Fruit fly (Drosophila melanogaster): Measurements from ENCODE around the gene Dus4.

Dus4 gene

dm6 chr2L:19048912-19049311 is 14.2 kb upstream of the Dus4 start, which contains the start of gene CG10470 (continued):
- TF ChIP-seq CG1024 (GFP tag; IDR thresholded peaks at IDR 0.05), result no peak
- no peak for TF ChIP-seq CG12744 (GFP tag; optimal IDR thresholded peaks at IDR 0.05)
- peak; percentile 11 for TF ChIP-seq CG8924 (tag; optimal IDR thresholded peaks at IDR 0.05)
- TF ChIP-seq Nf-YB (GFP tag; optimal IDR thresholded peaks at IDR 0.05), result no peak
- TF ChIP-seq p53 (GFP tag; optimal IDR thresholded peaks at IDR 0.05), result no peak
- TF ChIP-seq CG12155 (GFP tag; optimal IDR thresholded peaks at IDR 0.05), result no peak
- no peak for TF ChIP-seq sim (GFP tag; IDR thresholded peaks at IDR 0.05)
- no peak for TF ChIP-seq CG7928 (GFP tag; optimal IDR thresholded peaks at IDR 0.05)
- TF ChIP-seq CG34422 (GFP tag; IDR thresholded peaks at IDR 0.05), result no peak
- no peak for TF ChIP-seq CG3163 (GFP tag; optimal IDR thresholded peaks at IDR 0.05)
- TF ChIP-seq CG5953 (GFP tag; IDR thresholded peaks at IDR 0.05), result no peak
- no peak for TF ChIP-seq D19B (GFP tag; optimal IDR thresholded peaks at IDR 0.05)
- TF ChIP-seq bcd (GFP tag; optimal IDR thresholded peaks at IDR 0.05), result no peak
- no peak for TF ChIP-seq gce (GFP tag; IDR thresholded peaks at IDR 0.05)
- TF ChIP-seq lov (optimal IDR thresholded peaks at IDR 0.05), result no peak
- no peak for TF ChIP-seq lov (GFP tag; IDR thresholded peaks at IDR 0.05)
- TF ChIP-seq esg (GFP tag; conservative IDR thresholded peaks at IDR 0.05), result no peak
- no peak for TF ChIP-seq Elba2 (GFP tag; optimal IDR thresholded peaks at IDR 0.05)
- TF ChIP-seq bsh (GFP tag; optimal IDR thresholded peaks at IDR 0.05), result peak in 1 of 2 experiments; percentile 38
- no peak for TF ChIP-seq Rfx (GFP tag; IDR thresholded peaks at IDR 0.05)
- peak; percentile 89 for TF ChIP-seq CG6791 (GFP tag; IDR thresholded peaks at IDR 0.05; ENCODE audit: partially characterized antibody)
- no peak for TF ChIP-seq Sin3A (optimal IDR thresholded peaks at IDR 0.05)
- no peak for TF ChIP-seq CG7271 (tag; optimal IDR thresholded peaks at IDR 0.05)
- no peak for TF ChIP-seq CG7745 (tag; optimal IDR thresholded peaks at IDR 0.05)
- TF ChIP-seq CG11504 (tag; optimal IDR thresholded peaks at IDR 0.05), result peak; percentile 55
- TF ChIP-seq Atf-2 (GFP tag; optimal IDR thresholded peaks at IDR 0.05), result no peak
- TF ChIP-seq sna (GFP tag; IDR thresholded peaks at IDR 0.05; ENCODE audit: partially characterized antibody), result peak; percentile 70
- no peak for TF ChIP-seq Hmr (GFP tag; optimal IDR thresholded peaks at IDR 0.05)
- no peak for TF ChIP-seq nau (GFP tag; optimal IDR thresholded peaks at IDR 0.05)
- no peak for TF ChIP-seq CG13123 (GFP tag; optimal IDR thresholded peaks at IDR 0.05)
- no peak for TF ChIP-seq yki (optimal IDR thresholded peaks at IDR 0.05)
- TF ChIP-seq CG11696 (GFP tag; IDR thresholded peaks at IDR 0.05), result no peak
- TF ChIP-seq Doc3 (GFP tag; IDR thresholded peaks at IDR 0.05; ENCODE audit: partially characterized antibody), result peak; percentile 74
- no peak for TF ChIP-seq CG7357 (GFP tag; IDR thresholded peaks at IDR 0.05)
- TF ChIP-seq CG18476 (GFP tag; optimal IDR thresholded peaks at IDR 0.05), result no peak
- TF ChIP-seq CG10654 (GFP tag; optimal IDR thresholded peaks at IDR 0.05), result no peak
- no peak for TF ChIP-seq pnt (GFP tag; optimal IDR thresholded peaks at IDR 0.05)
- TF ChIP-seq pum (GFP tag; optimal IDR thresholded peaks at IDR 0.05), result no peak
- TF ChIP-seq mam (GFP tag; optimal IDR thresholded peaks at IDR 0.05), result no peak
- peak; percentile 23 for TF ChIP-seq nmo (GFP tag; optimal IDR thresholded peaks at IDR 0.05)
- no peak for TF ChIP-seq fd3F (GFP tag; optimal IDR thresholded peaks at IDR 0.05)
- peak; percentile 51 for TF ChIP-seq CG4617 (GFP tag; optimal IDR thresholded peaks at IDR 0.05; ENCODE audit: borderline replicate concordance)
- 0 out of 2 replicates have a peak, but pooled peaks have one; percentile 45 for TF ChIP-seq Xrp1 (GFP tag; IDR thresholded peaks at IDR 0.05)
- no peak for TF ChIP-seq CG11560 (tag; IDR thresholded peaks at IDR 0.05)
- TF ChIP-seq Med (GFP tag), result peak; percentile 60
- peak; percentile 46 for TF ChIP-seq CG14710 (tag; optimal IDR thresholded peaks at IDR 0.05)
- TF ChIP-seq CG17802 (tag; optimal IDR thresholded peaks at IDR 0.05), result no peak
- no peak for TF ChIP-seq CG10366 (GFP tag; IDR thresholded peaks at IDR 0.05)
- peak; percentile 71 for TF ChIP-seq ato (GFP tag; IDR thresholded peaks at IDR 0.05; ENCODE audit: partially characterized antibody)
- TF ChIP-seq CG9437 (GFP tag; optimal IDR thresholded peaks at IDR 0.05), result peak; percentile 77
- TF ChIP-seq ro (GFP tag; IDR thresholded peaks at IDR 0.05), result no peak
- TF ChIP-seq inv (GFP tag; IDR thresholded peaks at IDR 0.05; ENCODE audit: partially characterized antibody), result peak; percentile 72
- no peak for TF ChIP-seq Antp (GFP tag; optimal IDR thresholded peaks at IDR 0.05)

Measured in whole organism, embryonic.